Fruit fly (Drosophila melanogaster) whole organism, embryonic: Measurements from ENCODE around the gene CG43896.

Experiments
- CG10209 ChIP-seq: fragments of 200-800 bp; sonication (Bioruptor generic); optimal IDR thresholded peaks from 3 replicates; lab custom pipeline; 2017; ENCODE audit warnings: missing biosample characterization, mild to moderate bottlenecking, missing genetic modification characterization, missing genetic modification reagents
- CG10431 ChIP-seq: fragments of 200-800 bp; sonication (Bioruptor generic); optimal IDR thresholded peaks from 3 replicates; lab custom pipeline; 2018; ENCODE audit warnings: missing biosample characterization, mild to moderate bottlenecking, missing genetic modification characterization
- CG12769 ChIP-seq: fragments of 200-800 bp; sonication (Bioruptor generic); optimal IDR thresholded peaks from 2 replicates; lab custom pipeline; 2019; ENCODE audit warnings: missing biosample characterization, mild to moderate bottlenecking, missing genetic modification characterization, moderate library complexity
- CG2712 ChIP-seq: fragments of 200-800 bp; optimal IDR thresholded peaks from 3 replicates; lab custom pipeline; 2019; ENCODE audit warnings: missing biosample characterization, mild to moderate bottlenecking, missing genetic modification characterization, moderate library complexity
- H2.0 ChIP-seq: fragments of 200-800 bp; sonication (Bioruptor generic); IDR thresholded peaks from 2 replicates; pipeline ENCODE4 v1.3.6; 2022; ENCODE audit warnings: missing biosample characterization, missing genetic modification characterization
- MTF-1 ChIP-seq: fragments of 200-800 bp; sonication (Bioruptor generic); optimal IDR thresholded peaks from 2 replicates; lab custom pipeline; 2018; ENCODE audit warnings: missing biosample characterization, mild to moderate bottlenecking, missing genetic modification characterization, borderline replicate concordance
- bcd ChIP-seq: fragments of 200-800 bp; sonication (Bioruptor generic); optimal IDR thresholded peaks from 2 replicates; lab custom pipeline; 2017; ENCODE audit warnings: missing biosample characterization, mild to moderate bottlenecking, missing genetic modification characterization
- ewg ChIP-seq: fragments of 200-800 bp; sonication (Bioruptor generic); optimal IDR thresholded peaks from 3 replicates; lab custom pipeline; 2017; ENCODE audit warnings: mild to moderate bottlenecking, missing biosample characterization, missing genetic modification reagents, missing genetic modification characterization
- kni ChIP-seq: fragments of 200-800 bp; sonication (Bioruptor generic); optimal IDR thresholded peaks from 3 replicates; lab custom pipeline; 2017; ENCODE audit warnings: mild to moderate bottlenecking, missing biosample characterization, missing genetic modification reagents, missing genetic modification characterization
- pros ChIP-seq: fragments of 200-800 bp; sonication (Bioruptor generic); optimal IDR thresholded peaks from 3 replicates; lab custom pipeline; 2019; ENCODE audit warnings: missing biosample characterization, mild to moderate bottlenecking, missing genetic modification characterization, moderate library complexity
- psq ChIP-seq: fragments of 200-800 bp; sonication (Bioruptor generic); optimal IDR thresholded peaks from 2 replicates; lab custom pipeline; 2017; ENCODE audit warnings: missing biosample characterization, missing genetic modification characterization
- sens-2 ChIP-seq: fragments of 200-800 bp; sonication (Bioruptor generic); IDR thresholded peaks from 2 replicates; pipeline ENCODE4 v1.3.6; 2022; ENCODE audit warnings: missing biosample characterization, missing genetic modification characterization
- vfl ChIP-seq: fragments of 200-800 bp; sonication (Bioruptor generic); optimal IDR thresholded peaks from 2 replicates; lab custom pipeline; 2016; ENCODE audit warnings: missing biosample characterization, missing genetic modification characterization

DNA sequence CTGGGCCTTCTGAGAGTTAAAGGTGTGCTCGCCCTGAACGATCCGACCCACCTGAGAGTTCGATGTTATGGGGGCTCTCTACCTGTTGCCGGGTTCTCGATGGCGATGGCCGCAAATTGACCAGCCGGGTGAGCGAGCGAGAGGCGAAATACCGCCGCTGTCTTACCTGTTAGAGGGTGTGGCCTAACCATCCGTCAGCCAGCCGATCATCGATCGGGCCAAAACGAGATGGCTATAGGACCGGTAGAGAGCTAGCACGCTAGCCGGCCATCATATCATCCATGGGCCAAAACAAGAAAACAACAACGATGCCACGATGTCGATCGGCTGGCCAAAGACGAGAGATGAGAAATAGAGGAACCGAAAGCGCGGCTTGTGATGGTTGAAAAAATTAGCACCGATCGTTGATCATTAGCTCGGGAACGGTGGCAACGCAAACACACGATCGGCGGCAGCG lies 48.6 kb upstream of the CG43896 start, which contains the start of gene byn:
- TF ChIP-seq pros (GFP tag; lab: Kevin White, UChicago) (no peak), CG10209 (GFP tag; lab: Kevin White, UChicago) (no peak), CG10431 (no peak), H2.0 (GFP tag; lab: Robert Waterston, UW) (no peak), psq (GFP tag; lab: Kevin White, UChicago) (no peak), bcd (GFP tag; lab: Kevin White, UChicago) (no peak), sens-2 (GFP tag; lab: Robert Waterston, UW) (no peak), CG2712 (no peak), CG12769 (no peak), MTF-1 (GFP tag; lab: Kevin White, UChicago) (no peak), kni (GFP tag; lab: Kevin White, UChicago) (no peak), vfl (GFP tag; lab: Kevin White, UChicago) (peak; percentile 5), ewg (GFP tag; lab: Kevin White, UChicago) (no peak)
